Worm (Caenorhabditis elegans) whole organism, L1 larva: ENCODE results near the gene R02F2.4.
A peak's percentile ranks its signal among the peaks of the same experiment; 100 is the strongest.

ENCODE experiments used
- C16A3.4 ChIP-seq: fragments of 150-350 bp; optimal IDR thresholded peaks from 2 replicates; lab custom pipeline; 2014; ENCODE audit warnings: missing biosample characterization, missing genetic modification characterization
- Y116A8C.19 ChIP-seq: sonication (generic microtip); optimal IDR thresholded peaks from 2 replicates; lab custom pipeline; 2016; ENCODE audit warnings: missing compliant biosample characterization, missing genetic modification characterization, borderline replicate concordance
- alr-1 ChIP-seq: fragments of 200-800 bp; sonication (Bioruptor generic); optimal IDR thresholded peaks from 2 replicates; lab custom pipeline; 2018; ENCODE audit warnings: borderline replicate concordance, mild to moderate bottlenecking, missing genetic modification characterization, missing compliant biosample characterization
- aly-2 ChIP-seq: fragments of 150-350 bp; optimal IDR thresholded peaks from 2 replicates; lab custom pipeline; 2014; ENCODE audit warnings: missing biosample characterization, missing genetic modification characterization
- ama-1 ChIP-seq: fragments of 150-350 bp; optimal IDR thresholded peaks from 2 replicates; lab custom pipeline; 2014
- ceh-82 ChIP-seq, 3 experiments: fragments of 150-350 bp in 1 of 3; sonication (generic microtip) in 2 of 3; optimal IDR thresholded peaks; 2 replicates each; lab custom pipeline; 2014 to 2017; ENCODE audit warnings: missing biosample characterization in 3 of 3, missing genetic modification characterization in 3 of 3
- ceh-88 ChIP-seq: fragments of 200-800 bp; sonication (Bioruptor generic); IDR thresholded peaks from 2 replicates; pipeline ENCODE4 v1.3.6; 2022; ENCODE audit warnings: missing genetic modification characterization, missing compliant biosample characterization
- dsc-1 ChIP-seq: sonication (generic microtip); optimal IDR thresholded peaks from 2 replicates; lab custom pipeline; 2016; ENCODE audit warnings: mild to moderate bottlenecking, missing genetic modification characterization, missing compliant biosample characterization
- egl-27 ChIP-seq, 2 experiments: fragments of 150-350 bp in 1 of 2; sonication (generic microtip); optimal IDR thresholded peaks; 3 replicates each; lab custom pipeline; 2017 to 2018; ENCODE audit warnings: missing biosample characterization in 2 of 2, missing genetic modification characterization in 2 of 2, missing genetic modification reagents in 2 of 2
- elt-2 ChIP-seq: sonication (generic microtip); optimal IDR thresholded peaks from 2 replicates; lab custom pipeline; 2016; ENCODE audit warnings: missing genetic modification characterization, mild to moderate bottlenecking, inconsistent platforms, missing compliant biosample characterization, missing genetic modification reagents
- elt-3 ChIP-seq, 6 experiments: fragments of 150-350 bp in 1 of 6; sonication (generic microtip); optimal IDR thresholded peaks; 2 replicates each; lab custom pipeline; 2017 to 2018; ENCODE audit warnings: missing biosample characterization in 6 of 6, missing genetic modification characterization in 6 of 6, inconsistent platforms in 1 of 6
- ets-5 ChIP-seq: fragments of 200-800 bp; sonication (Bioruptor generic); IDR thresholded peaks from 2 replicates; pipeline ENCODE4 v1.3.6; 2022; ENCODE audit warnings: missing genetic modification characterization, missing compliant biosample characterization
- fkh-10 ChIP-seq: sonication (generic microtip); optimal IDR thresholded peaks from 2 replicates; lab custom pipeline; 2017; ENCODE audit warnings: missing biosample characterization, missing genetic modification reagents, missing genetic modification characterization
- fkh-4 ChIP-seq: sonication (generic microtip); optimal IDR thresholded peaks from 2 replicates; lab custom pipeline; 2016; ENCODE audit warnings: missing compliant biosample characterization, missing genetic modification characterization, borderline replicate concordance
- fkh-8 ChIP-seq: sonication (generic microtip); optimal IDR thresholded peaks from 2 replicates; lab custom pipeline; 2016; ENCODE audit warnings: mild to moderate bottlenecking, missing genetic modification characterization, missing compliant biosample characterization
- hlh-17 ChIP-seq: fragments of 200-800 bp; sonication (Bioruptor generic); optimal IDR thresholded peaks from 2 replicates; lab custom pipeline; 2018; ENCODE audit warnings: missing genetic modification characterization, mild to moderate bottlenecking, missing compliant biosample characterization, moderate library complexity, borderline replicate concordance
- hlh-4 ChIP-seq: sonication (generic microtip); optimal IDR thresholded peaks from 2 replicates; lab custom pipeline; 2016; ENCODE audit warnings: mild to moderate bottlenecking, missing genetic modification characterization, missing compliant biosample characterization
- hpl-2 ChIP-seq: fragments of 150-350 bp; optimal IDR thresholded peaks from 2 replicates; lab custom pipeline; 2014; ENCODE audit warnings: missing biosample characterization, missing genetic modification reagents, missing genetic modification characterization
- irx-1 ChIP-seq: sonication (generic microtip); optimal IDR thresholded peaks from 2 replicates; lab custom pipeline; 2016; ENCODE audit warnings: missing genetic modification characterization, missing compliant biosample characterization
- isw-1 ChIP-seq: fragments of 200-800 bp; sonication (Bioruptor generic); IDR thresholded peaks from 2 replicates; pipeline ENCODE4 v1.3.6; 2022; ENCODE audit warnings: missing genetic modification characterization, missing compliant biosample characterization
- jun-1 ChIP-seq: fragments of 150-350 bp; optimal IDR thresholded peaks from 2 replicates; lab custom pipeline; 2014; ENCODE audit warnings: missing biosample characterization, missing genetic modification reagents, missing genetic modification characterization
- lin-13 ChIP-seq: fragments of 150-350 bp; optimal IDR thresholded peaks from 2 replicates; lab custom pipeline; 2014; ENCODE audit warnings: missing biosample characterization, missing genetic modification reagents, missing genetic modification characterization
- lin-15B ChIP-seq: fragments of 150-350 bp; sonication (generic microtip); optimal IDR thresholded peaks from 3 replicates; lab custom pipeline; 2014; ENCODE audit warnings: missing biosample characterization, missing genetic modification characterization
- lin-35 ChIP-seq, 2 experiments: fragments of 150-350 bp; optimal IDR thresholded peaks; 2 replicates each; lab custom pipeline; 2014; ENCODE audit warnings: missing biosample characterization in 2 of 2, missing genetic modification characterization in 2 of 2, missing genetic modification reagents in 2 of 2
- lsy-2 ChIP-seq, 2 experiments: fragments of 150-350 bp; optimal IDR thresholded peaks; 2 replicates each; lab custom pipeline; 2014; ENCODE audit warnings: missing biosample characterization in 2 of 2, missing genetic modification characterization in 2 of 2
- mdl-1 ChIP-seq, 2 experiments: fragments of 150-350 bp; optimal IDR thresholded peaks; 2 replicates each; lab custom pipeline; 2014 to 2017; ENCODE audit warnings: missing biosample characterization in 2 of 2, missing genetic modification characterization in 2 of 2, inconsistent platforms in 1 of 2
- mef-2 ChIP-seq: fragments of 150-350 bp; optimal IDR thresholded peaks from 2 replicates; lab custom pipeline; 2014; ENCODE audit warnings: missing biosample characterization, missing genetic modification characterization
- nhr-11 ChIP-seq: fragments of 150-350 bp; optimal IDR thresholded peaks from 2 replicates; lab custom pipeline; 2014; ENCODE audit warnings: missing biosample characterization, missing genetic modification characterization
- nhr-12 ChIP-seq: sonication (generic microtip); optimal IDR thresholded peaks from 2 replicates; lab custom pipeline; 2017; ENCODE audit warnings: missing biosample characterization, missing genetic modification characterization
- nhr-19 ChIP-seq: fragments of 200-800 bp; sonication (Bioruptor generic); conservative IDR thresholded peaks from 2 replicates; pipeline ENCODE4 v1.3.6; 2022; ENCODE audit warnings: missing genetic modification characterization, missing compliant biosample characterization
- nhr-20 ChIP-seq: sonication (generic microtip); optimal IDR thresholded peaks from 2 replicates; lab custom pipeline; 2016; ENCODE audit warnings: mild to moderate bottlenecking, missing genetic modification characterization, missing compliant biosample characterization
- nhr-237 ChIP-seq: fragments of 150-350 bp; optimal IDR thresholded peaks from 2 replicates; lab custom pipeline; 2014; ENCODE audit warnings: missing biosample characterization, missing genetic modification characterization
- nhr-71 ChIP-seq: sonication (generic microtip); optimal IDR thresholded peaks from 2 replicates; lab custom pipeline; 2016; ENCODE audit warnings: mild to moderate bottlenecking, missing genetic modification characterization, moderate library complexity, missing compliant biosample characterization
- nhr-77 ChIP-seq: fragments of 150-350 bp; optimal IDR thresholded peaks from 2 replicates; lab custom pipeline; 2014; ENCODE audit warnings: missing biosample characterization, missing genetic modification characterization
- nhr-90 ChIP-seq: sonication (generic microtip); optimal IDR thresholded peaks from 2 replicates; lab custom pipeline; 2016; ENCODE audit warnings: mild to moderate bottlenecking, missing genetic modification characterization, missing compliant biosample characterization; ENCODE audit not compliant: poor library complexity
- pag-3 ChIP-seq: sonication (generic microtip); optimal IDR thresholded peaks from 2 replicates; lab custom pipeline; 2017; ENCODE audit warnings: missing genetic modification characterization, mild to moderate bottlenecking, missing compliant biosample characterization, antibody characterized with exemption, borderline replicate concordance; ENCODE audit not compliant: insufficient read depth
- pax-3 ChIP-seq: fragments of 200-800 bp; sonication (Bioruptor generic); optimal IDR thresholded peaks from 2 replicates; lab custom pipeline; 2018; ENCODE audit warnings: mild to moderate bottlenecking, missing genetic modification characterization, moderate library complexity, missing compliant biosample characterization
- pqm-1 ChIP-seq: sonication (generic microtip); optimal IDR thresholded peaks from 3 replicates; lab custom pipeline; 2017; ENCODE audit warnings: missing biosample characterization, missing genetic modification characterization
- skn-1 ChIP-seq: fragments of 150-350 bp; optimal IDR thresholded peaks from 2 replicates; lab custom pipeline; 2014; ENCODE audit warnings: missing biosample characterization, missing genetic modification characterization
- snpc-4 ChIP-seq: fragments of 150-350 bp; optimal IDR thresholded peaks from 2 replicates; lab custom pipeline; 2014; ENCODE audit warnings: missing biosample characterization, missing genetic modification characterization
- snu-23 ChIP-seq: sonication (generic microtip); optimal IDR thresholded peaks from 2 replicates; lab custom pipeline; 2016; ENCODE audit warnings: missing genetic modification characterization, missing compliant biosample characterization
- sup-37 ChIP-seq: fragments of 200-800 bp; sonication (Bioruptor generic); optimal IDR thresholded peaks from 2 replicates; lab custom pipeline; 2018; ENCODE audit warnings: mild to moderate bottlenecking, missing genetic modification characterization, missing compliant biosample characterization
- tbx-2 ChIP-seq: sonication (generic microtip); optimal IDR thresholded peaks from 2 replicates; lab custom pipeline; 2016; ENCODE audit warnings: missing genetic modification characterization, missing compliant biosample characterization
- unc-130 ChIP-seq: fragments of 150-350 bp; optimal IDR thresholded peaks from 2 replicates; lab custom pipeline; 2017; ENCODE audit warnings: missing biosample characterization, missing genetic modification characterization, inconsistent platforms
- unc-30 ChIP-seq: sonication (generic microtip); optimal IDR thresholded peaks from 2 replicates; lab custom pipeline; 2017; ENCODE audit warnings: missing biosample characterization, missing genetic modification characterization
- unc-62 ChIP-seq: fragments of 150-350 bp; optimal IDR thresholded peaks from 2 replicates; lab custom pipeline; 2014; ENCODE audit warnings: missing biosample characterization, missing genetic modification reagents, missing genetic modification characterization
- unc-86 ChIP-seq: sonication (generic microtip); optimal IDR thresholded peaks from 2 replicates; lab custom pipeline; 2016; ENCODE audit warnings: missing genetic modification characterization, missing compliant biosample characterization
- unc-98 ChIP-seq: fragments of 200-800 bp; sonication (Bioruptor generic); IDR thresholded peaks from 2 replicates; pipeline ENCODE4 v1.3.6; 2022; ENCODE audit warnings: missing genetic modification characterization, missing compliant biosample characterization
- vab-15 ChIP-seq: sonication (generic microtip); optimal IDR thresholded peaks from 2 replicates; lab custom pipeline; 2017; ENCODE audit warnings: missing genotype, mild to moderate bottlenecking, missing genetic modification characterization, missing compliant biosample characterization
- xbp-1 ChIP-seq: sonication (generic microtip); optimal IDR thresholded peaks from 2 replicates; lab custom pipeline; 2016; ENCODE audit warnings: missing genetic modification characterization, missing compliant biosample characterization
- zag-1 ChIP-seq: fragments of 150-350 bp; optimal IDR thresholded peaks from 2 replicates; lab custom pipeline; 2014; ENCODE audit warnings: missing biosample characterization, missing genetic modification characterization
- zip-4 ChIP-seq: fragments of 200-800 bp; sonication (Bioruptor generic); optimal IDR thresholded peaks from 2 replicates; lab custom pipeline; 2018; ENCODE audit warnings: mild to moderate bottlenecking, missing genetic modification characterization, moderate library complexity, missing compliant biosample characterization
- ztf-11 ChIP-seq, 2 experiments: sonication (generic microtip); optimal IDR thresholded peaks; 2 replicates each; lab custom pipeline; 2016 to 2017; ENCODE audit warnings: missing genetic modification characterization in 2 of 2, missing biosample characterization in 1 of 2, missing compliant biosample characterization in 1 of 2
- ztf-4 ChIP-seq: fragments of 150-350 bp; optimal IDR thresholded peaks from 2 replicates; lab custom pipeline; 2014; ENCODE audit warnings: missing biosample characterization, missing genetic modification characterization

R02F2.4 gene

DNA sequence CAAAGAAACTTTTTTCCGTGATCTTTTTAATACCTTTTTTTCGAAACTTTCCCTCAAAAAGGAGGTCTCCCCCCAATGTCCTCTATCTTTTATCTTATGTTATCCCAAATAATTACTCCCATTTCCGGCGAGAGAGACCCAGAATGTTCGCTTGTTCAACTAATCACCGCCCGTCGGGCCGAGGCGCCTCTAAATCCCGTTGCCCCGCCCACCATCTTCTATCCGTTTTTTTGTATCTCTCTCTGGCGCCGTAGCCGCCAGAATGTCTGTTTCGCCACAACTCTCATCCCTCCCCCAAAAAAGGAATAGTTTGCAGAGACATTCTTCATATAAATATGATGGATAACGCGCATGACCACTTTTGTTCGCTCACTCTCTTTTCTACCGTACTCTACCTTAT is 11.4 kb upstream of the R02F2.4 start (continued):
- TF ChIP-seq tbx-2 (tag; lab: Kevin White, UChicago) (no peak), pqm-1 (tag; lab: Kevin White, UChicago) (no peak), lin-13 (GFP tag; lab: Kevin White, UChicago) (no peak), ztf-11 (tag; optimal IDR thresholded peaks at IDR 0.05; lab: Kevin White, UChicago) (no peak), unc-86 (tag; lab: Kevin White, UChicago) (no peak), nhr-77 (tag; lab: Kevin White, UChicago) (no peak), sup-37 (GFP tag; lab: Kevin White, UChicago) (no peak), nhr-90 (tag; lab: Kevin White, UChicago) (peak; percentile 54), nhr-12 (tag; lab: Kevin White, UChicago) (no peak), fkh-8 (tag; lab: Kevin White, UChicago) (no peak), nhr-19 (0 out of 2 replicates have a peak, but pooled peaks have one; percentile 8), elt-2 (no peak), egl-27 (tag; optimal IDR thresholded peaks at IDR 0.05; lab: Kevin White, UChicago) (no peak), unc-130 (tag; lab: Kevin White, UChicago) (no peak), pax-3 (tag; lab: Kevin White, UChicago) (no peak), hpl-2 (GFP tag; lab: Kevin White, UChicago) (no peak), vab-15 (tag; lab: Kevin White, UChicago) (no peak), ets-5 (no peak), mef-2 (tag; lab: Kevin White, UChicago) (no peak), xbp-1 (tag; lab: Kevin White, UChicago) (no peak), ztf-4 (no peak), unc-30 (tag; lab: Kevin White, UChicago) (no peak), jun-1 (tag; lab: Kevin White, UChicago) (no peak), mdl-1 (tag; optimal IDR thresholded peaks at IDR 0.05; lab: Kevin White, UChicago) (no peak), hlh-4 (tag; lab: Kevin White, UChicago) (no peak), lsy-2 (tag; optimal IDR thresholded peaks at IDR 0.05; lab: Kevin White, UChicago) (no peak), zag-1 (tag; lab: Kevin White, UChicago) (no peak), hlh-17 (no peak), Y116A8C.19 (tag; lab: Kevin White, UChicago) (no peak), nhr-20 (tag; lab: Kevin White, UChicago) (peak; percentile 59), nhr-71 (tag; lab: Kevin White, UChicago) (peak; percentile 61), fkh-4 (tag; lab: Kevin White, UChicago) (no peak), elt-3 (tag; optimal IDR thresholded peaks at IDR 0.05; lab: Kevin White, UChicago) (peak in 5 of 6 experiments; percentile 60 to 87 (median 76)), C16A3.4 (tag; lab: Kevin White, UChicago) (no peak), fkh-10 (GFP tag; lab: Kevin White, UChicago) (no peak), alr-1 (no peak), dsc-1 (tag; lab: Kevin White, UChicago) (no peak), unc-98 (GFP tag; lab: Robert Waterston, UW) (no peak), irx-1 (no peak), isw-1 (GFP tag; lab: Robert Waterston, UW) (no peak), aly-2 (tag; lab: Kevin White, UChicago) (no peak), zip-4 (GFP tag; lab: Kevin White, UChicago) (no peak), nhr-11 (tag; lab: Kevin White, UChicago) (no peak), ceh-88 (GFP tag; lab: Robert Waterston, UW) (no peak), snu-23 (peak; percentile 51), ceh-82 (tag; optimal IDR thresholded peaks at IDR 0.05; lab: Kevin White, UChicago) (no peak), pag-3 (no peak), nhr-237 (tag; lab: Kevin White, UChicago) (no peak), lin-35 (GFP tag; optimal IDR thresholded peaks at IDR 0.05; lab: Kevin White, UChicago) (no peak), lin-15B (no peak), skn-1 (tag; lab: Kevin White, UChicago) (no peak), unc-62 (GFP tag; lab: Kevin White, UChicago) (no peak), snpc-4 (tag; lab: Kevin White, UChicago) (no peak), ama-1 (lab: Kevin White, UChicago) (no peak)
